In genomic region chr3R:31070732-31071131, dm6 we compare ENCODE assay signal across 2 fruit fly cellular contexts.
TF ChIP-seq lines count a peak whose summit lies in the region.

No protein-coding gene starts in this region.

- TF ChIP-seq CTCF in whole organism, embryonic (GFP tag; optimal IDR thresholded peaks at IDR 0.05; lab: Kevin White, UChicago), result no peak

TF ChIP-seq in whole organism, embryonic, 481 proteins besides CTCF, POLR2A, EP300 and RAD21 (continues in another document):
- no peak for TF ChIP-seq Dll (GFP tag; IDR thresholded peaks at IDR 0.05; lab: Robert Waterston, UW; ENCODE audit: partially characterized antibody)
- peak; percentile 10 for TF ChIP-seq CG9727 (GFP tag; optimal IDR thresholded peaks at IDR 0.05; lab: Kevin White, UChicago)
- TF ChIP-seq CG33213 (GFP tag; optimal IDR thresholded peaks at IDR 0.05; lab: Kevin White, UChicago), result no peak
- TF ChIP-seq Atf3 (GFP tag; optimal IDR thresholded peaks at IDR 0.05; lab: Kevin White, UChicago), result no peak
- TF ChIP-seq kah (GFP tag; optimal IDR thresholded peaks at IDR 0.05; lab: Kevin White, UChicago), result no peak
- TF ChIP-seq HLH4C (GFP tag; IDR thresholded peaks at IDR 0.05; lab: Robert Waterston, UW; ENCODE audit: partially characterized antibody), result no peak
- no peak for TF ChIP-seq CG6689 (GFP tag; IDR thresholded peaks at IDR 0.05; lab: Robert Waterston, UW)
- peak; percentile 18 for TF ChIP-seq CG15696 (tag; optimal IDR thresholded peaks at IDR 0.05; lab: Kevin White, UChicago)
- TF ChIP-seq CG6813 (GFP tag; optimal IDR thresholded peaks at IDR 0.05; lab: Kevin White, UChicago), result peak; percentile 22
- no peak for TF ChIP-seq Ssrp (tag; optimal IDR thresholded peaks at IDR 0.05; lab: Kevin White, UChicago)
- peak; percentile 35 for TF ChIP-seq ATbp (GFP tag; optimal IDR thresholded peaks at IDR 0.05; lab: Kevin White, UChicago)
- TF ChIP-seq D19B (GFP tag; optimal IDR thresholded peaks at IDR 0.05; lab: Kevin White, UChicago), result no peak
- no peak for TF ChIP-seq CG17829 (tag; optimal IDR thresholded peaks at IDR 0.05; lab: Kevin White, UChicago)
- no peak for TF ChIP-seq CHES-1-like (GFP tag; optimal IDR thresholded peaks at IDR 0.05; lab: Kevin White, UChicago)
- TF ChIP-seq exex (tag; optimal IDR thresholded peaks at IDR 0.05; lab: Kevin White, UChicago), result no peak
- TF ChIP-seq bowl (GFP tag; IDR thresholded peaks at IDR 0.05; lab: Robert Waterston, UW), result no peak
- no peak for TF ChIP-seq dati (GFP tag; IDR thresholded peaks at IDR 0.05; lab: Robert Waterston, UW)
- TF ChIP-seq ftz-f1 (GFP tag; optimal IDR thresholded peaks at IDR 0.05; lab: Kevin White, UChicago), result no peak
- TF ChIP-seq lov (optimal IDR thresholded peaks at IDR 0.05; lab: Kevin White, UChicago), result no peak
- no peak for TF ChIP-seq lov (GFP tag; IDR thresholded peaks at IDR 0.05; lab: Robert Waterston, UW)
- TF ChIP-seq Hsf (GFP tag; optimal IDR thresholded peaks at IDR 0.05; lab: Kevin White, UChicago), result no peak
- TF ChIP-seq tup (GFP tag; optimal IDR thresholded peaks at IDR 0.05; lab: Kevin White, UChicago), result no peak
- TF ChIP-seq sens (GFP tag; lab: Kevin White, UChicago), result peak; percentile 50
- TF ChIP-seq Blimp-1 (GFP tag; optimal IDR thresholded peaks at IDR 0.05; lab: Kevin White, UChicago), result peak; percentile 20
- TF ChIP-seq CG11504 (tag; optimal IDR thresholded peaks at IDR 0.05; lab: Kevin White, UChicago), result no peak
- no peak for TF ChIP-seq sima (GFP tag; optimal IDR thresholded peaks at IDR 0.05; lab: Kevin White, UChicago)
- TF ChIP-seq CG34422 (GFP tag; IDR thresholded peaks at IDR 0.05; lab: Robert Waterston, UW), result no peak
- no peak for TF ChIP-seq PHDP (tag; optimal IDR thresholded peaks at IDR 0.05; lab: Kevin White, UChicago)
- TF ChIP-seq Sox100B (GFP tag; optimal IDR thresholded peaks at IDR 0.05; lab: Kevin White, UChicago), result no peak
- TF ChIP-seq mld (GFP tag; IDR thresholded peaks at IDR 0.05; lab: Robert Waterston, UW; ENCODE audit: partially characterized antibody), result no peak
- TF ChIP-seq dm (GFP tag; optimal IDR thresholded peaks at IDR 0.05; lab: Kevin White, UChicago), result no peak
- no peak for TF ChIP-seq CG8765 (GFP tag; IDR thresholded peaks at IDR 0.05; lab: Robert Waterston, UW)
- no peak for TF ChIP-seq CG6654 (GFP tag; optimal IDR thresholded peaks at IDR 0.05; lab: Kevin White, UChicago)
- peak; percentile 7 for TF ChIP-seq Med (GFP tag; lab: Kevin White, UChicago)
- TF ChIP-seq NC2α (GFP tag; optimal IDR thresholded peaks at IDR 0.05; lab: Kevin White, UChicago), result no peak
- TF ChIP-seq CG8359 (GFP tag; optimal IDR thresholded peaks at IDR 0.05; lab: Kevin White, UChicago; ENCODE audit: borderline replicate concordance), result no peak
- no peak for TF ChIP-seq CG3847 (GFP tag; IDR thresholded peaks at IDR 0.05; lab: Robert Waterston, UW)
- no peak for TF ChIP-seq en (GFP tag; optimal IDR thresholded peaks at IDR 0.05; lab: Kevin White, UChicago)
- no peak for TF ChIP-seq CG14050 (GFP tag; IDR thresholded peaks at IDR 0.05; lab: Robert Waterston, UW)
- no peak for TF ChIP-seq CG7987 (GFP tag; optimal IDR thresholded peaks at IDR 0.05; lab: Kevin White, UChicago)
- no peak for TF ChIP-seq Dp (GFP tag; optimal IDR thresholded peaks at IDR 0.05; lab: Kevin White, UChicago)
- TF ChIP-seq CG6254 (GFP tag; optimal IDR thresholded peaks at IDR 0.05; lab: Kevin White, UChicago), result peak; percentile 17
- 0 out of 2 replicates have a peak, but pooled peaks have one; percentile 24 for TF ChIP-seq ara (GFP tag; IDR thresholded peaks at IDR 0.05; lab: Robert Waterston, UW)
- peak; percentile 23 for TF ChIP-seq CG33557 (GFP tag; optimal IDR thresholded peaks at IDR 0.05; lab: Kevin White, UChicago)
- no peak for TF ChIP-seq Dfd (GFP tag; optimal IDR thresholded peaks at IDR 0.05; lab: Kevin White, UChicago)
- no peak for TF ChIP-seq CG1529 (GFP tag; optimal IDR thresholded peaks at IDR 0.05; lab: Kevin White, UChicago)
- TF ChIP-seq lola (GFP tag; optimal IDR thresholded peaks at IDR 0.05; lab: Kevin White, UChicago), result no peak
- peak; percentile 2 for TF ChIP-seq Ets65A (GFP tag; lab: Kevin White, UChicago)

TF ChIP-seq in whole organism, prepupa, 60 proteins besides CTCF, POLR2A, EP300 and RAD21:
- peak; percentile 58 for TF ChIP-seq fkh (GFP tag; optimal IDR thresholded peaks at IDR 0.05; lab: Kevin White, UChicago)
- no peak for TF ChIP-seq CG15336 (GFP tag; IDR thresholded peaks at IDR 0.05; lab: Robert Waterston, UW)
- TF ChIP-seq CG11294 (GFP tag; IDR thresholded peaks at IDR 0.05; lab: Robert Waterston, UW), result no peak
- no peak for TF ChIP-seq acj6 (GFP tag; optimal IDR thresholded peaks at IDR 0.05; lab: Kevin White, UChicago)
- no peak for TF ChIP-seq spab (GFP tag; optimal IDR thresholded peaks at IDR 0.05; lab: Kevin White, UChicago)
- TF ChIP-seq dsx (GFP tag; optimal IDR thresholded peaks at IDR 0.05; lab: Kevin White, UChicago; ENCODE audit: poor library complexity, severe bottlenecking), result no peak
- no peak for TF ChIP-seq CG1621 (tag; optimal IDR thresholded peaks at IDR 0.05; lab: Kevin White, UChicago)
TF ChIP-seq in whole organism, prepupa: peak in this region for 1.

Comparison
In these comparisons a context has a peak if more than half of its experiments do, and no peak if none do; other contexts are left out.
1. Of the 7 proteins assayed by ChIP-seq in both whole organism, embryonic and whole organism, prepupa: peak only in whole organism, embryonic: Blimp-1; only in whole organism, prepupa: none; in both: none; in neither: 6.